Worm (Caenorhabditis elegans) whole organism, late embryonic: ENCODE measurements around the gene taf-12.

Experiments used
- C08G9.2 ChIP-seq: sonication (generic microtip); optimal IDR thresholded peaks from 2 replicates; lab custom pipeline; 2016; ENCODE audit warnings: mild to moderate bottlenecking, missing genetic modification characterization, moderate library complexity, missing compliant biosample characterization
- C38D4.7 ChIP-seq: fragments of 200-800 bp; sonication (Bioruptor generic); optimal IDR thresholded peaks from 2 replicates; lab custom pipeline; 2018; ENCODE audit warnings: mild to moderate bottlenecking, missing genetic modification characterization, moderate library complexity, missing compliant biosample characterization
- F13H6.1 ChIP-seq: sonication (generic microtip); optimal IDR thresholded peaks from 2 replicates; lab custom pipeline; 2016; ENCODE audit warnings: missing genetic modification characterization, missing compliant biosample characterization
- K02D7.2 ChIP-seq: sonication (generic microtip); optimal IDR thresholded peaks from 2 replicates; lab custom pipeline; 2017; ENCODE audit warnings: mild to moderate bottlenecking, missing genetic modification characterization, missing compliant biosample characterization
- K09A11.1 ChIP-seq: sonication (generic microtip); optimal IDR thresholded peaks from 2 replicates; lab custom pipeline; 2017; ENCODE audit warnings: antibody characterized with exemption, mild to moderate bottlenecking, missing genetic modification characterization, missing compliant biosample characterization; ENCODE audit not compliant: insufficient read depth
- T23F11.4 ChIP-seq: fragments of 200-800 bp; sonication (Bioruptor generic); optimal IDR thresholded peaks from 2 replicates; lab custom pipeline; 2018; ENCODE audit warnings: mild to moderate bottlenecking, missing genetic modification characterization, missing compliant biosample characterization
- ama-1 ChIP-seq: fragments of 150-350 bp; optimal IDR thresholded peaks from 2 replicates; lab custom pipeline; 2014
- ceh-14 ChIP-seq: sonication (generic microtip); optimal IDR thresholded peaks from 2 replicates; lab custom pipeline; 2016; ENCODE audit warnings: missing genotype, missing genetic modification characterization, missing compliant biosample characterization
- ceh-18 ChIP-seq: sonication (generic microtip); optimal IDR thresholded peaks from 2 replicates; lab custom pipeline; 2016; ENCODE audit warnings: missing genetic modification characterization, missing compliant biosample characterization
- ceh-22 ChIP-seq: sonication (generic microtip); optimal IDR thresholded peaks from 2 replicates; lab custom pipeline; 2017; ENCODE audit warnings: missing biosample characterization, missing genetic modification characterization
- ceh-24 ChIP-seq: sonication (generic microtip); optimal IDR thresholded peaks from 2 replicates; lab custom pipeline; 2016; ENCODE audit warnings: mild to moderate bottlenecking, missing genetic modification characterization, missing compliant biosample characterization
- ceh-31 ChIP-seq: sonication (generic microtip); optimal IDR thresholded peaks from 2 replicates; lab custom pipeline; 2016; ENCODE audit warnings: missing genetic modification characterization, missing compliant biosample characterization
- ceh-34 ChIP-seq: sonication (generic microtip); optimal IDR thresholded peaks from 2 replicates; lab custom pipeline; 2016; ENCODE audit warnings: mild to moderate bottlenecking, missing genetic modification characterization, missing compliant biosample characterization
- ceh-48 ChIP-seq: sonication (generic microtip); optimal IDR thresholded peaks from 2 replicates; lab custom pipeline; 2016; ENCODE audit warnings: missing genetic modification characterization, inconsistent platforms, missing compliant biosample characterization
- ceh-6 ChIP-seq: fragments of 200-800 bp; sonication (Bioruptor generic); optimal IDR thresholded peaks from 2 replicates; lab custom pipeline; 2018; ENCODE audit warnings: mild to moderate bottlenecking, missing genetic modification characterization, missing compliant biosample characterization
- ceh-9 ChIP-seq: sonication (generic microtip); optimal IDR thresholded peaks from 2 replicates; lab custom pipeline; 2016; ENCODE audit warnings: mild to moderate bottlenecking, missing genetic modification characterization, inconsistent platforms, missing compliant biosample characterization
- elt-2 ChIP-seq: sonication (generic microtip); optimal IDR thresholded peaks from 2 replicates; lab custom pipeline; 2016; ENCODE audit warnings: missing genetic modification reagents, missing genetic modification characterization, missing compliant biosample characterization
- ets-4 ChIP-seq: sonication (generic microtip); optimal IDR thresholded peaks from 2 replicates; lab custom pipeline; 2016; ENCODE audit warnings: missing genetic modification characterization, missing compliant biosample characterization
- eyg-1 ChIP-seq: sonication (generic microtip); optimal IDR thresholded peaks from 2 replicates; lab custom pipeline; 2016; ENCODE audit warnings: missing genotype, missing genetic modification characterization, missing compliant biosample characterization
- fax-1 ChIP-seq: sonication (generic microtip); optimal IDR thresholded peaks from 2 replicates; lab custom pipeline; 2016; ENCODE audit warnings: missing genotype, missing genetic modification characterization, missing compliant biosample characterization
- fkh-10 ChIP-seq: fragments of 150-350 bp; optimal IDR thresholded peaks from 2 replicates; lab custom pipeline; 2014; ENCODE audit warnings: missing biosample characterization, missing genetic modification reagents, missing genetic modification characterization
- fkh-6 ChIP-seq: sonication (generic microtip); optimal IDR thresholded peaks from 2 replicates; lab custom pipeline; 2016; ENCODE audit warnings: missing genetic modification characterization, missing compliant biosample characterization
- hlh-15 ChIP-seq: sonication (generic microtip); optimal IDR thresholded peaks from 2 replicates; lab custom pipeline; 2016; ENCODE audit warnings: missing genetic modification characterization, missing compliant biosample characterization
- hlh-30 ChIP-seq: sonication (generic microtip); optimal IDR thresholded peaks from 2 replicates; lab custom pipeline; 2017; ENCODE audit warnings: antibody characterized with exemption, missing genetic modification characterization, missing compliant biosample characterization; ENCODE audit not compliant: insufficient read depth
- hlh-8 ChIP-seq: sonication (generic microtip); optimal IDR thresholded peaks from 2 replicates; lab custom pipeline; 2016; ENCODE audit warnings: missing genotype, missing genetic modification characterization, missing compliant biosample characterization
- lin-11 ChIP-seq: fragments of 200-800 bp; sonication (Bioruptor generic); optimal IDR thresholded peaks from 2 replicates; lab custom pipeline; 2018; ENCODE audit warnings: mild to moderate bottlenecking, missing genetic modification characterization, missing compliant biosample characterization
- madf-2 ChIP-seq: sonication (generic microtip); optimal IDR thresholded peaks from 2 replicates; lab custom pipeline; 2017; ENCODE audit warnings: missing genetic modification characterization, missing compliant biosample characterization
- mec-3 ChIP-seq: sonication (generic microtip); optimal IDR thresholded peaks from 2 replicates; lab custom pipeline; 2016; ENCODE audit warnings: borderline replicate concordance, missing genetic modification characterization, missing compliant biosample characterization
- nfya-1 ChIP-seq: sonication (generic microtip); optimal IDR thresholded peaks from 2 replicates; lab custom pipeline; 2017; ENCODE audit warnings: missing genetic modification characterization, mild to moderate bottlenecking, missing compliant biosample characterization, antibody characterized with exemption, moderate library complexity
- odd-2 ChIP-seq: sonication (generic microtip); optimal IDR thresholded peaks from 2 replicates; lab custom pipeline; 2017; ENCODE audit warnings: antibody characterized with exemption, mild to moderate bottlenecking, missing genetic modification characterization, missing compliant biosample characterization
- pag-3 ChIP-seq: sonication (generic microtip); optimal IDR thresholded peaks from 2 replicates; lab custom pipeline; 2016; ENCODE audit warnings: missing compliant biosample characterization, missing genetic modification characterization, borderline replicate concordance
- pat-9 ChIP-seq: fragments of 200-800 bp; sonication (Bioruptor generic); optimal IDR thresholded peaks from 2 replicates; lab custom pipeline; 2018; ENCODE audit warnings: mild to moderate bottlenecking, missing genetic modification characterization, moderate library complexity, missing compliant biosample characterization
- pha-2 ChIP-seq: sonication (generic microtip); optimal IDR thresholded peaks from 2 replicates; lab custom pipeline; 2017; ENCODE audit warnings: mild to moderate bottlenecking, missing genetic modification characterization, missing compliant biosample characterization
- pqm-1 ChIP-seq: sonication (generic microtip); optimal IDR thresholded peaks from 2 replicates; lab custom pipeline; 2016; ENCODE audit warnings: missing genetic modification characterization, missing compliant biosample characterization
- rnt-1 ChIP-seq: sonication (generic microtip); optimal IDR thresholded peaks from 2 replicates; lab custom pipeline; 2016; ENCODE audit warnings: missing genetic modification characterization, missing compliant biosample characterization
- sox-2 ChIP-seq: fragments of 200-800 bp; sonication (Bioruptor generic); IDR thresholded peaks from 2 replicates; pipeline ENCODE4 v1.3.6; 2022; ENCODE audit warnings: missing genetic modification reagents, missing genetic modification characterization, missing compliant biosample characterization
- syd-9 ChIP-seq: sonication (generic microtip); optimal IDR thresholded peaks from 2 replicates; lab custom pipeline; 2016; ENCODE audit warnings: mild to moderate bottlenecking, missing genetic modification characterization, moderate library complexity, missing compliant biosample characterization
- tbx-2 ChIP-seq: sonication (generic microtip); optimal IDR thresholded peaks from 2 replicates; lab custom pipeline; 2016; ENCODE audit warnings: missing genetic modification characterization, missing compliant biosample characterization
- ttx-3 ChIP-seq: sonication (generic microtip); optimal IDR thresholded peaks from 2 replicates; lab custom pipeline; 2016; ENCODE audit warnings: missing genetic modification reagents, missing genetic modification characterization, missing compliant biosample characterization
- unc-3 ChIP-seq, 2 experiments: fragments of 200-800 bp in 1 of 2; sonication (Bioruptor generic) in 1 of 2; sonication (generic microtip) in 1 of 2; conservative IDR thresholded peaks in 1 of 2; optimal IDR thresholded peaks in 1 of 2; 2 replicates each; pipeline versions ENCODE4 v1.3.6 to Lab custom; 2016 to 2022; ENCODE audit warnings: missing compliant biosample characterization in 2 of 2, missing genetic modification characterization in 2 of 2, missing genetic modification reagents in 1 of 2
- unc-42 ChIP-seq: sonication (generic microtip); optimal IDR thresholded peaks from 2 replicates; lab custom pipeline; 2016; ENCODE audit warnings: missing genotype, missing genetic modification characterization, missing compliant biosample characterization
- unc-55 ChIP-seq: sonication (generic microtip); optimal IDR thresholded peaks from 2 replicates; lab custom pipeline; 2017; ENCODE audit warnings: missing biosample characterization, missing genetic modification reagents, missing genetic modification characterization
- unc-86 ChIP-seq: sonication (generic microtip); optimal IDR thresholded peaks from 2 replicates; lab custom pipeline; 2016; ENCODE audit warnings: missing genetic modification characterization, missing compliant biosample characterization
- ztf-16 ChIP-seq: sonication (generic microtip); optimal IDR thresholded peaks from 2 replicates; lab custom pipeline; 2017; ENCODE audit warnings: missing genetic modification characterization, missing compliant biosample characterization

Gene taf-12

DNA sequence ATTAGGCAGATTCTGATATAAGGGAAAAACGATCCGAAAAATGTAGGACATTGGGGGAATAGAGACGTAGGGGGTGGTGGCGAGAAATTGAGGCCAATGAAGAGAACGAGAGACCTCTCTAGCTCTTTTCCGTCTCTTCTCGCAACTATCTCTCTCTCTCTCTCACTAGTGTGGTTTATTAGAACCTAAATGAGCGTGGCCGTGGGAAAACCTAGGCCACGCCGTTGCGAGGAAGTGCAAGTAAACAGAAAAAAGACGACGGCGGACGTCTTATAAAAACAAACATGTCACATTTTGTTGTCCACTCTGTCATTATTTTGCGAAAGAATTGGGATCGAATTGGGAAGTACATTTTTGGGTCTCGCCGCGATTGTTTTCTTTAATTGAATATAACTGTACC is 928 bp upstream of the taf-12 start (continued):
- TF ChIP-seq syd-9 (tag; lab: Kevin White, UChicago) (no peak), odd-2 (tag; lab: Kevin White, UChicago) (no peak), fax-1 (tag; lab: Kevin White, UChicago) (peak; percentile 60), pha-2 (tag; lab: Kevin White, UChicago) (peak; percentile 56), C38D4.7 (GFP tag; lab: Kevin White, UChicago) (peak; percentile 12), pag-3 (tag; lab: Kevin White, UChicago) (no peak), eyg-1 (tag; lab: Kevin White, UChicago) (peak; percentile 45), hlh-15 (tag; lab: Kevin White, UChicago) (peak; percentile 15), mec-3 (tag; lab: Kevin White, UChicago) (peak; percentile 62), ceh-9 (tag; lab: Kevin White, UChicago) (no peak), tbx-2 (tag; lab: Kevin White, UChicago) (peak; percentile 94), C08G9.2 (peak; percentile 93), ceh-14 (tag; lab: Kevin White, UChicago) (peak; percentile 44), fkh-10 (no peak), lin-11 (no peak), ztf-16 (tag; lab: Kevin White, UChicago) (no peak), madf-2 (tag; lab: Kevin White, UChicago) (peak; percentile 40), unc-86 (tag; lab: Kevin White, UChicago) (no peak), ceh-18 (tag; lab: Kevin White, UChicago) (peak; percentile 68), sox-2 (GFP tag; lab: Robert Waterston, UW) (no peak), hlh-30 (peak; percentile 19), ceh-6 (no peak), ttx-3 (tag; lab: Kevin White, UChicago) (no peak), ceh-24 (tag; lab: Kevin White, UChicago) (no peak), pqm-1 (peak; percentile 41), hlh-8 (peak; percentile 66), fkh-6 (tag; lab: Kevin White, UChicago) (no peak), ceh-31 (tag; lab: Kevin White, UChicago) (peak; percentile 98), pat-9 (tag; lab: Kevin White, UChicago) (no peak), unc-55 (peak; percentile 59), unc-3 (GFP tag; conservative IDR thresholded peaks at IDR 0.05; lab: Robert Waterston, UW) (no peak), unc-3 (tag; optimal IDR thresholded peaks at IDR 0.05; lab: Kevin White, UChicago) (no peak), ceh-48 (tag; lab: Kevin White, UChicago) (no peak), T23F11.4 (GFP tag; lab: Kevin White, UChicago) (no peak), K09A11.1 (tag; lab: Kevin White, UChicago) (no peak), rnt-1 (peak; percentile 95), ceh-22 (tag; lab: Kevin White, UChicago) (no peak), ets-4 (tag; lab: Kevin White, UChicago) (peak; percentile 92), F13H6.1 (tag; lab: Kevin White, UChicago) (peak; percentile 55), elt-2 (tag; lab: Kevin White, UChicago) (peak; percentile 53), K02D7.2 (tag; lab: Kevin White, UChicago) (no peak), unc-42 (peak; percentile 82), ceh-34 (tag; lab: Kevin White, UChicago) (peak; percentile 55)

ce11 chrIII:11866127-11866526 is 3.0 kb downstream of the taf-12 start:
- TF ChIP-seq nfya-1 (tag; lab: Kevin White, UChicago) (peak; percentile 46), ama-1 (no peak), K09A11.1 (tag; lab: Kevin White, UChicago) (no peak)
